Worm (Caenorhabditis elegans) whole organism, mixed stage, embryonic: ENCODE data around the gene ZK809.8.

Experiments used
- M03D4.4 ChIP-seq: sonication (generic microtip); optimal IDR thresholded peaks from 2 replicates; lab custom pipeline; 2017; ENCODE audit warnings: mild to moderate bottlenecking, missing genetic modification characterization, missing compliant biosample characterization
- bed-3 ChIP-seq: fragments of 200-800 bp; sonication (Bioruptor generic); optimal IDR thresholded peaks from 3 replicates; lab custom pipeline; 2018; ENCODE audit warnings: mild to moderate bottlenecking, missing genetic modification characterization, moderate library complexity, missing compliant biosample characterization
- blmp-1 ChIP-seq: fragments of 150-350 bp; optimal IDR thresholded peaks from 2 replicates; lab custom pipeline; 2014; ENCODE audit warnings: missing biosample characterization, missing genetic modification characterization
- ceh-39 ChIP-seq: fragments of 150-350 bp; optimal IDR thresholded peaks from 2 replicates; lab custom pipeline; 2014; ENCODE audit warnings: missing biosample characterization, missing genetic modification characterization
- ceh-43 ChIP-seq: fragments of 200-800 bp; sonication (Bioruptor generic); optimal IDR thresholded peaks from 2 replicates; lab custom pipeline; 2018; ENCODE audit warnings: mild to moderate bottlenecking, missing genetic modification characterization, moderate library complexity, missing compliant biosample characterization
- ceh-83 ChIP-seq: fragments of 200-800 bp; sonication (Bioruptor generic); optimal IDR thresholded peaks from 2 replicates; lab custom pipeline; 2018; ENCODE audit warnings: mild to moderate bottlenecking, missing genetic modification characterization, missing compliant biosample characterization
- ces-1 ChIP-seq: fragments of 150-350 bp; optimal IDR thresholded peaks from 2 replicates; lab custom pipeline; 2014; ENCODE audit warnings: missing biosample characterization, missing genetic modification reagents, missing genetic modification characterization
- cnd-1 ChIP-seq: fragments of 200-800 bp; sonication (Bioruptor generic); optimal IDR thresholded peaks from 2 replicates; lab custom pipeline; 2018; ENCODE audit warnings: mild to moderate bottlenecking, missing genetic modification characterization, missing compliant biosample characterization
- drap-1 ChIP-seq: fragments of 200-800 bp; sonication (Bioruptor generic); optimal IDR thresholded peaks from 3 replicates; lab custom pipeline; 2018; ENCODE audit warnings: mild to moderate bottlenecking, missing genetic modification characterization, missing compliant biosample characterization
- elt-1 ChIP-seq: sonication (generic microtip); optimal IDR thresholded peaks from 2 replicates; lab custom pipeline; 2017; ENCODE audit warnings: missing genetic modification characterization, mild to moderate bottlenecking, missing compliant biosample characterization, antibody characterized with exemption, moderate library complexity, borderline replicate concordance; ENCODE audit not compliant: insufficient read depth
- elt-3 ChIP-seq: fragments of 150-350 bp; optimal IDR thresholded peaks from 2 replicates; lab custom pipeline; 2014; ENCODE audit warnings: missing biosample characterization, missing genetic modification characterization
- flh-1 ChIP-seq: fragments of 200-800 bp; sonication (Bioruptor generic); optimal IDR thresholded peaks from 2 replicates; lab custom pipeline; 2018; ENCODE audit warnings: mild to moderate bottlenecking, missing genetic modification characterization, moderate library complexity, missing compliant biosample characterization
- ham-2 ChIP-seq: fragments of 200-800 bp; sonication (Bioruptor generic); optimal IDR thresholded peaks from 2 replicates; lab custom pipeline; 2018; ENCODE audit warnings: mild to moderate bottlenecking, missing genetic modification characterization, missing compliant biosample characterization
- hlh-1 ChIP-seq: fragments of 150-350 bp; optimal IDR thresholded peaks from 2 replicates; lab custom pipeline; 2014; ENCODE audit warnings: missing biosample characterization, missing genetic modification reagents, missing genetic modification characterization
- lin-13 ChIP-seq: fragments of 150-350 bp; optimal IDR thresholded peaks from 2 replicates; lab custom pipeline; 2014; ENCODE audit warnings: missing biosample characterization, missing genetic modification characterization
- lin-32 ChIP-seq: fragments of 200-800 bp; sonication (Bioruptor generic); optimal IDR thresholded peaks from 2 replicates; lab custom pipeline; 2018; ENCODE audit warnings: mild to moderate bottlenecking, missing genetic modification characterization, missing compliant biosample characterization
- lsy-2 ChIP-seq: fragments of 150-350 bp; optimal IDR thresholded peaks from 2 replicates; lab custom pipeline; 2014; ENCODE audit warnings: missing biosample characterization, missing genetic modification characterization
- mab-5 ChIP-seq: fragments of 150-350 bp; optimal IDR thresholded peaks from 2 replicates; lab custom pipeline; 2014; ENCODE audit warnings: missing biosample characterization, missing genetic modification characterization
- mep-1 ChIP-seq: fragments of 150-350 bp; optimal IDR thresholded peaks from 2 replicates; lab custom pipeline; 2017; ENCODE audit warnings: missing biosample characterization, missing genetic modification reagents, missing genetic modification characterization, inconsistent platforms
- mls-2 ChIP-seq: sonication (generic microtip); optimal IDR thresholded peaks from 2 replicates; lab custom pipeline; 2016; ENCODE audit warnings: mild to moderate bottlenecking, missing genetic modification characterization, moderate library complexity, missing compliant biosample characterization
- nhr-12 ChIP-seq: fragments of 150-350 bp; optimal IDR thresholded peaks from 2 replicates; lab custom pipeline; 2014; ENCODE audit warnings: missing biosample characterization, missing genetic modification characterization
- nhr-2 ChIP-seq: fragments of 150-350 bp; optimal IDR thresholded peaks from 2 replicates; lab custom pipeline; 2014; ENCODE audit warnings: missing biosample characterization, missing genetic modification characterization
- nhr-237 ChIP-seq: fragments of 150-350 bp; optimal IDR thresholded peaks from 2 replicates; lab custom pipeline; 2014; ENCODE audit warnings: missing biosample characterization, missing genetic modification characterization
- nhr-28 ChIP-seq: fragments of 150-350 bp; optimal IDR thresholded peaks from 2 replicates; lab custom pipeline; 2014; ENCODE audit warnings: missing biosample characterization, missing genetic modification characterization
- nhr-76 ChIP-seq: sonication (generic microtip); optimal IDR thresholded peaks from 2 replicates; lab custom pipeline; 2017; ENCODE audit warnings: missing biosample characterization, missing genetic modification characterization
- pha-4 ChIP-seq: fragments of 150-350 bp; optimal IDR thresholded peaks from 2 replicates; lab custom pipeline; 2018; ENCODE audit warnings: missing biosample characterization, missing genetic modification reagents, missing genetic modification characterization
- sem-2 ChIP-seq: fragments of 200-800 bp; sonication (Bioruptor generic); optimal IDR thresholded peaks from 2 replicates; lab custom pipeline; 2018; ENCODE audit warnings: mild to moderate bottlenecking, missing genetic modification characterization, missing compliant biosample characterization
- snpc-4 ChIP-seq: fragments of 150-350 bp; optimal IDR thresholded peaks from 2 replicates; lab custom pipeline; 2014; ENCODE audit warnings: missing biosample characterization, missing genetic modification characterization
- sptf-1 ChIP-seq: sonication (generic microtip); optimal IDR thresholded peaks from 2 replicates; lab custom pipeline; 2017; ENCODE audit warnings: mild to moderate bottlenecking, missing genetic modification characterization, moderate library complexity, missing compliant biosample characterization
- tbx-8 ChIP-seq: fragments of 200-800 bp; sonication (Bioruptor generic); optimal IDR thresholded peaks from 2 replicates; lab custom pipeline; 2018; ENCODE audit warnings: mild to moderate bottlenecking, missing genetic modification characterization, moderate library complexity, missing compliant biosample characterization
- unc-120 ChIP-seq: sonication (generic microtip); optimal IDR thresholded peaks from 2 replicates; lab custom pipeline; 2017; ENCODE audit warnings: missing genetic modification characterization, missing compliant biosample characterization; ENCODE audit not compliant: poor library complexity, severe bottlenecking
- unc-39 ChIP-seq: fragments of 150-350 bp; optimal IDR thresholded peaks from 2 replicates; lab custom pipeline; 2014; ENCODE audit warnings: missing biosample characterization, missing genetic modification characterization
- unc-62 ChIP-seq: fragments of 150-350 bp; optimal IDR thresholded peaks from 2 replicates; lab custom pipeline; 2014; ENCODE audit warnings: missing biosample characterization, missing genetic modification reagents, missing genetic modification characterization
- zip-8 ChIP-seq: fragments of 150-350 bp; optimal IDR thresholded peaks from 2 replicates; lab custom pipeline; 2014; ENCODE audit warnings: missing biosample characterization, missing genetic modification characterization
- ztf-11 ChIP-seq: fragments of 150-350 bp; optimal IDR thresholded peaks from 2 replicates; lab custom pipeline; 2014; ENCODE audit warnings: missing biosample characterization, missing genetic modification characterization

The ZK809.8 gene

ce11 chrIV:11602498-11603068 lies 46.3 kb downstream of the ZK809.8 start, which contains the start of gene rps-11:
TSS of gene rps-11 (plus strand) at chrIV:11602641.
- no peak for TF ChIP-seq ces-1 (GFP tag; lab: Kevin White, UChicago)
- no peak for TF ChIP-seq nhr-76
- no peak for TF ChIP-seq drap-1 (GFP tag; lab: Kevin White, UChicago)
- TF ChIP-seq blmp-1 (tag; lab: Kevin White, UChicago), result no peak
- no peak for TF ChIP-seq snpc-4
- no peak for TF ChIP-seq sptf-1 (tag; lab: Kevin White, UChicago)
- no peak for TF ChIP-seq mab-5 (tag; lab: Kevin White, UChicago)
- no peak for TF ChIP-seq lsy-2 (tag; lab: Kevin White, UChicago)
- TF ChIP-seq nhr-2, result no peak
- no peak for TF ChIP-seq mls-2 (tag; lab: Kevin White, UChicago)
- TF ChIP-seq lin-32 (GFP tag; lab: Kevin White, UChicago), result no peak

ce11 chrIV:11601721-11602405 lies 47.0 kb downstream of the ZK809.8 start:
- TF ChIP-seq ceh-39 (tag; lab: Kevin White, UChicago) (peak; percentile 8), ceh-43 (GFP tag; lab: Kevin White, UChicago) (no peak), tbx-8 (no peak), nhr-2 (no peak), mls-2 (tag; lab: Kevin White, UChicago) (peak; percentile 32), zip-8 (tag; lab: Kevin White, UChicago) (no peak), unc-39 (tag; lab: Kevin White, UChicago) (no peak), sptf-1 (tag; lab: Kevin White, UChicago) (peak; percentile 17), lsy-2 (tag; lab: Kevin White, UChicago) (peak; percentile 91), unc-62 (GFP tag; lab: Kevin White, UChicago) (peak; percentile 38), elt-1 (peak; percentile 18), elt-3 (tag; lab: Kevin White, UChicago) (no peak), lin-13 (tag; lab: Kevin White, UChicago) (peak; percentile 52), bed-3 (GFP tag; lab: Kevin White, UChicago) (no peak), mep-1 (peak; percentile 80), pha-4 (tag; lab: Kevin White, UChicago) (peak; percentile 49), hlh-1 (peak; percentile 39), drap-1 (GFP tag; lab: Kevin White, UChicago) (peak; percentile 33), mab-5 (tag; lab: Kevin White, UChicago) (no peak), lin-32 (GFP tag; lab: Kevin White, UChicago) (no peak), ztf-11 (tag; lab: Kevin White, UChicago) (no peak), snpc-4 (no peak), ceh-83 (GFP tag; lab: Kevin White, UChicago) (no peak), blmp-1 (tag; lab: Kevin White, UChicago) (no peak), M03D4.4 (tag; lab: Kevin White, UChicago) (peak; percentile 39), nhr-28 (tag; lab: Kevin White, UChicago) (no peak), flh-1 (GFP tag; lab: Kevin White, UChicago) (no peak), ham-2 (GFP tag; lab: Kevin White, UChicago) (no peak), cnd-1 (tag; lab: Kevin White, UChicago) (no peak), ces-1 (GFP tag; lab: Kevin White, UChicago) (peak; percentile 22), nhr-76 (no peak), nhr-237 (tag; lab: Kevin White, UChicago) (no peak), unc-120 (tag; lab: Kevin White, UChicago) (peak; percentile 19), sem-2 (no peak), nhr-12 (tag; lab: Kevin White, UChicago) (no peak)
- TF ChIP-seq, all 35 proteins: peak for 14

- TF ChIP-seq nhr-12 (tag; lab: Kevin White, UChicago) (no peak), elt-3 (tag; lab: Kevin White, UChicago) (no peak), unc-62 (GFP tag; lab: Kevin White, UChicago) (peak; percentile 41), lin-32 (GFP tag; lab: Kevin White, UChicago) (no peak), ham-2 (GFP tag; lab: Kevin White, UChicago) (no peak), elt-1 (peak; percentile 94), mep-1 (no peak), tbx-8 (no peak)
- TF ChIP-seq, all 35 proteins: peak for 2
Measured at ce11 chrIV:11599717-11600116, 49.1 kb downstream of the ZK809.8 start.
